Worm (Caenorhabditis elegans) whole organism, early embryonic: ENCODE data around the gene Y54G11A.3.
"Not testable (repeated sequence)": the region's sequence is repeated elsewhere in the genome, so short reads cannot be mapped to it uniquely, and the experiment has no call there.

ENCODE experiments used
- B0310.2 ChIP-seq: sonication (generic microtip); optimal IDR thresholded peaks from 2 replicates; lab custom pipeline; 2016; ENCODE audit warnings: mild to moderate bottlenecking, missing genetic modification characterization, missing compliant biosample characterization
- F13C5.2 ChIP-seq: sonication (generic microtip); optimal IDR thresholded peaks from 2 replicates; lab custom pipeline; 2017; ENCODE audit warnings: mild to moderate bottlenecking, missing genetic modification characterization, inconsistent platforms, missing compliant biosample characterization
- aly-1 ChIP-seq: sonication (generic microtip); optimal IDR thresholded peaks from 2 replicates; lab custom pipeline; 2016; ENCODE audit warnings: missing genetic modification characterization, missing compliant biosample characterization
- ama-1 ChIP-seq: fragments of 150-350 bp; optimal IDR thresholded peaks from 2 replicates; lab custom pipeline; 2014
- ceh-13 ChIP-seq: fragments of 200-800 bp; sonication (Bioruptor generic); optimal IDR thresholded peaks from 2 replicates; lab custom pipeline; 2018; ENCODE audit warnings: mild to moderate bottlenecking, missing genetic modification characterization, missing compliant biosample characterization
- ceh-36 ChIP-seq: sonication (generic microtip); optimal IDR thresholded peaks from 2 replicates; lab custom pipeline; 2016; ENCODE audit warnings: missing genetic modification characterization, inconsistent platforms, missing compliant biosample characterization
- ets-7 ChIP-seq: sonication (generic microtip); optimal IDR thresholded peaks from 2 replicates; lab custom pipeline; 2016; ENCODE audit warnings: missing genotype, missing genetic modification characterization, missing compliant biosample characterization
- flt-1 ChIP-seq: fragments of 200-800 bp; sonication (Bioruptor generic); IDR thresholded peaks from 2 replicates; pipeline ENCODE4 v1.3.6; 2022; ENCODE audit warnings: missing genetic modification characterization, missing compliant biosample characterization
- hmbx-1 ChIP-seq: sonication (generic microtip); optimal IDR thresholded peaks from 2 replicates; lab custom pipeline; 2016; ENCODE audit warnings: mild to moderate bottlenecking, missing genetic modification characterization, missing compliant biosample characterization
- hmg-4 ChIP-seq: fragments of 200-800 bp; sonication (Bioruptor generic); optimal IDR thresholded peaks from 2 replicates; lab custom pipeline; 2018; ENCODE audit warnings: mild to moderate bottlenecking, missing genetic modification characterization, missing compliant biosample characterization
- hnd-1 ChIP-seq: sonication (generic microtip); optimal IDR thresholded peaks from 2 replicates; lab custom pipeline; 2016; ENCODE audit warnings: missing genetic modification characterization, missing compliant biosample characterization
- pes-1 ChIP-seq: fragments of 200-800 bp; sonication (Bioruptor generic); IDR thresholded peaks from 2 replicates; pipeline ENCODE4 v1.3.6; 2022; ENCODE audit warnings: missing genetic modification reagents, missing genetic modification characterization, missing compliant biosample characterization
- scrt-1 ChIP-seq: fragments of 200-800 bp; sonication (Bioruptor generic); IDR thresholded peaks from 2 replicates; pipeline ENCODE4 v1.3.6; 2022; ENCODE audit warnings: missing genetic modification characterization, missing compliant biosample characterization
- sea-1 ChIP-seq: fragments of 200-800 bp; sonication (Bioruptor generic); conservative IDR thresholded peaks from 2 replicates; pipeline ENCODE4 v1.3.6; 2022; ENCODE audit warnings: missing genetic modification characterization, missing compliant biosample characterization
- tbx-11 ChIP-seq: fragments of 200-800 bp; sonication (Bioruptor generic); IDR thresholded peaks from 2 replicates; pipeline ENCODE4 v1.3.6; 2022; ENCODE audit warnings: missing genetic modification characterization, missing compliant biosample characterization
- tbx-37 ChIP-seq: fragments of 200-800 bp; sonication (Bioruptor generic); conservative IDR thresholded peaks from 2 replicates; pipeline ENCODE4 v1.3.6; 2022; ENCODE audit warnings: missing genetic modification reagents, missing genetic modification characterization, missing compliant biosample characterization
- tra-4 ChIP-seq: sonication (generic microtip); optimal IDR thresholded peaks from 2 replicates; lab custom pipeline; 2017; ENCODE audit warnings: missing genetic modification characterization, missing compliant biosample characterization

Y54G11A.3 gene

ce11 chrII:14288968-14289367 is 12.5 kb downstream of the Y54G11A.3 start, which contains the start of gene srh-42:
srh-42 (minus strand) TSS chrII:14289068.
- TF ChIP-seq ets-7 (tag; lab: Kevin White, UChicago) (no peak), ama-1 (lab: Kevin White, UChicago) (no peak), tra-4 (tag; lab: Kevin White, UChicago) (no peak), F13C5.2 (tag; lab: Kevin White, UChicago) (no peak), flt-1 (no peak), ceh-13 (GFP tag; lab: Kevin White, UChicago) (no peak), hmg-4 (GFP tag; lab: Kevin White, UChicago) (no peak), aly-1 (tag; lab: Kevin White, UChicago) (no peak), tbx-37 (GFP tag; lab: Robert Waterston, UW) (no peak), sea-1 (GFP tag; lab: Robert Waterston, UW) (no peak)

ce11 chrII:14290846-14291245 is 14.4 kb downstream of the Y54G11A.3 start:
- no peak for TF ChIP-seq sea-1 (GFP tag; lab: Robert Waterston, UW)
- no peak for TF ChIP-seq tbx-37 (GFP tag; lab: Robert Waterston, UW)
- no peak for TF ChIP-seq ama-1 (lab: Kevin White, UChicago)
- TF ChIP-seq hmbx-1 = no peak
- TF ChIP-seq ets-7 (tag; lab: Kevin White, UChicago) = no peak
- no peak for TF ChIP-seq tra-4 (tag; lab: Kevin White, UChicago)
- no peak for TF ChIP-seq flt-1
- no peak for TF ChIP-seq F13C5.2 (tag; lab: Kevin White, UChicago)
- no peak for TF ChIP-seq scrt-1 (GFP tag; lab: Robert Waterston, UW)
- TF ChIP-seq aly-1 (tag; lab: Kevin White, UChicago) = no peak
- TF ChIP-seq tbx-11 = no peak
- no peak for TF ChIP-seq ceh-13 (GFP tag; lab: Kevin White, UChicago)
- TF ChIP-seq pes-1 = no peak
- TF ChIP-seq B0310.2 (tag; lab: Kevin White, UChicago) = no peak

ce11 chrII:14292519-14292918 is 16.1 kb downstream of the Y54G11A.3 start, which contains the start of gene Y54G11A.4:
Y54G11A.4 (plus strand) TSS chrII:14292819.
- TF ChIP-seq aly-1 (tag; lab: Kevin White, UChicago) (no peak), ets-7 (tag; lab: Kevin White, UChicago) (no peak), tbx-37 (GFP tag; lab: Robert Waterston, UW) (no peak), ceh-13 (GFP tag; lab: Kevin White, UChicago) (no peak), hnd-1 (tag; lab: Kevin White, UChicago) (no peak), tra-4 (tag; lab: Kevin White, UChicago) (no peak), scrt-1 (GFP tag; lab: Robert Waterston, UW) (no peak), pes-1 (no peak), ama-1 (lab: Kevin White, UChicago) (no peak), sea-1 (GFP tag; lab: Robert Waterston, UW) (no peak), flt-1 (no peak), ceh-36 (no peak), hmg-4 (GFP tag; lab: Kevin White, UChicago) (no peak), F13C5.2 (tag; lab: Kevin White, UChicago) (no peak), tbx-11 (no peak), B0310.2 (tag; lab: Kevin White, UChicago) (no peak)

ce11 chrII:14294390-14294789 is 18.0 kb downstream of the Y54G11A.3 start:
- TF ChIP-seq B0310.2 (tag; lab: Kevin White, UChicago) (no peak), sea-1 (GFP tag; lab: Robert Waterston, UW) (no peak), tra-4 (tag; lab: Kevin White, UChicago) (no peak), scrt-1 (GFP tag; lab: Robert Waterston, UW) (no peak), tbx-11 (no peak), hmg-4 (GFP tag; lab: Kevin White, UChicago) (no peak), F13C5.2 (tag; lab: Kevin White, UChicago) (no peak), ceh-13 (GFP tag; lab: Kevin White, UChicago) (no peak), hmbx-1 (no peak), flt-1 (no peak), tbx-37 (GFP tag; lab: Robert Waterston, UW) (no peak), hnd-1 (tag; lab: Kevin White, UChicago) (no peak), ama-1 (lab: Kevin White, UChicago) (no peak), ets-7 (tag; lab: Kevin White, UChicago) (no peak), aly-1 (tag; lab: Kevin White, UChicago) (no peak), pes-1 (no peak), ceh-36 (no peak)

- TF ChIP-seq F13C5.2 (tag; lab: Kevin White, UChicago) (no peak), ceh-36 (no peak), B0310.2 (tag; lab: Kevin White, UChicago) (no peak), pes-1 (no peak), hmbx-1 (no peak), ama-1 (lab: Kevin White, UChicago) (no peak), tra-4 (tag; lab: Kevin White, UChicago) (no peak), hnd-1 (tag; lab: Kevin White, UChicago) (no peak), ceh-13 (GFP tag; lab: Kevin White, UChicago) (no peak)
Measured at ce11 chrII:14296320-14296719, 19.9 kb downstream of the Y54G11A.3 start.

ce11 chrII:14297050-14297449 is 20.6 kb downstream of the Y54G11A.3 start, which contains the start of gene Y54G11A.7:
Y54G11A.7 (plus strand) TSS chrII:14297305.
- TF ChIP-seq hnd-1 (tag; lab: Kevin White, UChicago); ceh-13 (GFP tag; lab: Kevin White, UChicago); tbx-11: not testable (repeated sequence)

ce11 chrII:14299254-14299759 is 22.9 kb downstream of the Y54G11A.3 start:
- TF ChIP-seq F13C5.2 (tag; lab: Kevin White, UChicago) (no peak), tbx-11 (no peak), B0310.2 (tag; lab: Kevin White, UChicago) (no peak), pes-1 (no peak)
